Worm (Caenorhabditis elegans): ENCODE results near the gene chin-1.

ce11 chrIII:1058881-1059280, 21.9 kb upstream of the chin-1 start:
- TF ChIP-seq ama-1 (optimal IDR thresholded peaks at IDR 0.05) (no peak), ceh-22 (tag; optimal IDR thresholded peaks at IDR 0.05) (no peak), hlh-6 (tag; optimal IDR thresholded peaks at IDR 0.05) (no peak), ceh-19 (GFP tag; optimal IDR thresholded peaks at IDR 0.05) (no peak), ceh-2 (tag; optimal IDR thresholded peaks at IDR 0.05) (no peak), unc-42 (tag; optimal IDR thresholded peaks at IDR 0.05) (no peak), nfya-1 (tag; optimal IDR thresholded peaks at IDR 0.05) (no peak), madf-2 (tag; optimal IDR thresholded peaks at IDR 0.05) (no peak), fkh-10 (GFP tag; optimal IDR thresholded peaks at IDR 0.05) (no peak), unc-55 (GFP tag; optimal IDR thresholded peaks at IDR 0.05) (no peak), sox-4 (tag; optimal IDR thresholded peaks at IDR 0.05) (no peak), fkh-6 (tag; optimal IDR thresholded peaks at IDR 0.05) (no peak), ceh-9 (tag; optimal IDR thresholded peaks at IDR 0.05) (no peak), pqm-1 (tag; optimal IDR thresholded peaks at IDR 0.05) (no peak)
